Worm (Caenorhabditis elegans) whole organism, midembryonic: ENCODE measurements around the gene Y53C12A.7.
"Not testable (repeated sequence)": the region's sequence is repeated elsewhere in the genome, so short reads cannot be mapped to it uniquely, and the experiment has no call there.

Experiments used
- klf-2 ChIP-seq: fragments of 200-800 bp; sonication (Bioruptor generic); conservative IDR thresholded peaks from 2 replicates; pipeline ENCODE4 v1.3.6; 2022; ENCODE audit warnings: missing genetic modification reagents, missing genetic modification characterization, missing compliant biosample characterization
- ref-1 ChIP-seq: fragments of 200-800 bp; sonication (Bioruptor generic); conservative IDR thresholded peaks from 2 replicates; pipeline ENCODE4 v1.3.6; 2022; ENCODE audit warnings: missing genetic modification reagents, missing genetic modification characterization, missing compliant biosample characterization
- tab-1 ChIP-seq: fragments of 200-800 bp; sonication (Bioruptor generic); IDR thresholded peaks from 2 replicates; pipeline ENCODE4 v1.3.6; 2022; ENCODE audit warnings: missing genetic modification characterization, missing compliant biosample characterization

DNA sequence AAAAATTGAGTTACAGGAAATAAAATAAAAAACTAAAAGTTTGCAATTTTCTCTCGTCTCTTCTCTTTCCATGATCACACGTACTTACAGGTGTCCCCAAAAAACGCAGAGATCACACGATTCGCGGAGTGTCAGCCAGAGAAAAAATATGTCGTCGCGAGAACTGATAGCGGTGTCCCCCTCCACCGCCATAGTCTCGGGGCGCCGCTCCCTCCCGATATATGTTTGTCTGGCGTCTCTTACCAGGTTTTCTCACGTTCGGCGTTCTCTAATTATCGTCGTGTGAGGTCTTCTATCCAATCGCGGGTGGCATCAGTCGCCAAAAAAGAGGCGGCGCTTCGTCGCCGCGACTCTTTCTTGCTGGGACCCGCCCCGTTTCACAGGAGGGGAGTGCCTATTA, 31.5 kb downstream of the Y53C12A.7 start, which contains the start of gene mab-3:
- not testable (repeated sequence) for TF ChIP-seq ref-1; klf-2 (GFP tag; lab: Robert Waterston, UW); tab-1 (GFP tag; lab: Robert Waterston, UW)
